Fruit fly (Drosophila melanogaster) whole organism, embryonic: ENCODE measurements around the gene sau.

Experiments used
- Ada2b ChIP-seq: fragments of 200-800 bp; sonication (Bioruptor generic); IDR thresholded peaks from 2 replicates; pipeline ENCODE4 v1.3.6; 2022; ENCODE audit warnings: missing biosample characterization, missing genetic modification characterization
- BtbVII ChIP-seq: fragments of 200-800 bp; sonication (Bioruptor generic); optimal IDR thresholded peaks from 3 replicates; lab custom pipeline; 2017; ENCODE audit warnings: missing biosample characterization, mild to moderate bottlenecking, missing genetic modification characterization
- CG10431 ChIP-seq: fragments of 200-800 bp; sonication (Bioruptor generic); optimal IDR thresholded peaks from 3 replicates; lab custom pipeline; 2018; ENCODE audit warnings: missing biosample characterization, mild to moderate bottlenecking, missing genetic modification characterization
- CG11093 ChIP-seq: fragments of 200-800 bp; sonication (Bioruptor generic); IDR thresholded peaks from 3 replicates; pipeline ENCODE4 v1.3.6; 2022; ENCODE audit warnings: missing biosample characterization, missing genetic modification characterization
- CG11456 ChIP-seq: fragments of 200-800 bp; sonication (Bioruptor generic); IDR thresholded peaks from 3 replicates; pipeline ENCODE4 v1.3.6; 2022; ENCODE audit warnings: missing biosample characterization, missing genetic modification characterization
- CG13296 ChIP-seq: fragments of 200-800 bp; sonication (Bioruptor generic); optimal IDR thresholded peaks from 3 replicates; lab custom pipeline; 2018; ENCODE audit warnings: missing biosample characterization, mild to moderate bottlenecking, missing genetic modification characterization
- CG1602 ChIP-seq: fragments of 200-800 bp; sonication (Bioruptor generic); optimal IDR thresholded peaks from 3 replicates; lab custom pipeline; 2016; ENCODE audit warnings: missing biosample characterization, missing genetic modification characterization
- CG1603 ChIP-seq: fragments of 200-800 bp; sonication (Bioruptor generic); optimal IDR thresholded peaks from 2 replicates; lab custom pipeline; 2019; ENCODE audit warnings: missing biosample characterization, mild to moderate bottlenecking, missing genetic modification characterization, moderate library complexity
- CG17802 ChIP-seq: fragments of 200-800 bp; sonication (Bioruptor generic); optimal IDR thresholded peaks from 2 replicates; lab custom pipeline; 2018; ENCODE audit warnings: missing biosample characterization, mild to moderate bottlenecking, missing genetic modification characterization, moderate library complexity
- CG2116 ChIP-seq: fragments of 200-800 bp; sonication (Bioruptor generic); optimal IDR thresholded peaks from 3 replicates; lab custom pipeline; 2018; ENCODE audit warnings: missing biosample characterization, mild to moderate bottlenecking, missing genetic modification characterization
- CG2712 ChIP-seq: fragments of 200-800 bp; optimal IDR thresholded peaks from 3 replicates; lab custom pipeline; 2019; ENCODE audit warnings: missing biosample characterization, mild to moderate bottlenecking, missing genetic modification characterization, moderate library complexity
- CG30020 ChIP-seq: fragments of 200-800 bp; optimal IDR thresholded peaks from 2 replicates; lab custom pipeline; 2019; ENCODE audit warnings: missing biosample characterization, mild to moderate bottlenecking, missing genetic modification characterization, moderate library complexity
- CG4282 ChIP-seq: fragments of 200-800 bp; sonication (Bioruptor generic); optimal IDR thresholded peaks from 2 replicates; lab custom pipeline; 2016; ENCODE audit warnings: missing biosample characterization, missing genetic modification characterization
- CG7786 ChIP-seq: fragments of 200-800 bp; sonication (Bioruptor generic); optimal IDR thresholded peaks from 2 replicates; lab custom pipeline; 2016; ENCODE audit warnings: missing biosample characterization, missing genetic modification characterization
- CG8281 ChIP-seq: fragments of 200-800 bp; sonication (Bioruptor generic); optimal IDR thresholded peaks from 2 replicates; lab custom pipeline; 2018; ENCODE audit warnings: missing biosample characterization, mild to moderate bottlenecking, missing genetic modification characterization, moderate library complexity
- CG9609 ChIP-seq: fragments of 200-800 bp; sonication (Bioruptor generic); optimal IDR thresholded peaks from 3 replicates; lab custom pipeline; 2016; ENCODE audit warnings: missing biosample characterization, missing genetic modification characterization
- CkIIα-i1 ChIP-seq: fragments of 200-800 bp; sonication (Bioruptor generic); IDR thresholded peaks from 2 replicates; pipeline ENCODE4 v1.3.6; 2022; ENCODE audit warnings: missing biosample characterization, missing genetic modification characterization
- Dll ChIP-seq: fragments of 200-800 bp; sonication (Bioruptor generic); IDR thresholded peaks from 4 replicates; pipeline ENCODE4 v1.3.6; 2022; ENCODE audit warnings: missing biosample characterization, missing genetic modification characterization; ENCODE audit not compliant: partially characterized antibody
- HLH3B ChIP-seq: fragments of 200-800 bp; sonication (Bioruptor generic); IDR thresholded peaks from 2 replicates; pipeline ENCODE4 v1.3.6; 2022; ENCODE audit warnings: missing biosample characterization, missing genetic modification characterization
- Hey ChIP-seq: fragments of 200-800 bp; sonication (Bioruptor generic); optimal IDR thresholded peaks from 3 replicates; lab custom pipeline; 2018; ENCODE audit warnings: missing biosample characterization, mild to moderate bottlenecking, missing genetic modification characterization
- HmgZ ChIP-seq: fragments of 200-800 bp; sonication (Bioruptor generic); optimal IDR thresholded peaks from 2 replicates; lab custom pipeline; 2018; ENCODE audit warnings: missing biosample characterization, mild to moderate bottlenecking, missing genetic modification characterization
- Hr39 ChIP-seq: fragments of >200 bp; optimal IDR thresholded peaks from 2 replicates; lab custom pipeline; 2017
- Lpt ChIP-seq: fragments of >200 bp; optimal IDR thresholded peaks from 2 replicates; lab custom pipeline; 2018; ENCODE audit warnings: missing biosample characterization, missing genetic modification characterization
- NC2β ChIP-seq: fragments of 200-800 bp; sonication (Bioruptor generic); optimal IDR thresholded peaks from 2 replicates; lab custom pipeline; 2016; ENCODE audit warnings: missing biosample characterization, missing genetic modification characterization
- Optix ChIP-seq: fragments of 200-800 bp; sonication (Bioruptor generic); IDR thresholded peaks from 3 replicates; pipeline ENCODE4 v1.3.6; 2022; ENCODE audit warnings: missing biosample characterization, missing genetic modification characterization
- Six4 ChIP-seq: fragments of 200-800 bp; sonication (Bioruptor generic); optimal IDR thresholded peaks from 2 replicates; lab custom pipeline; 2016; ENCODE audit warnings: missing biosample characterization, missing genetic modification characterization
- Spps ChIP-seq: fragments of 200-800 bp; sonication (Bioruptor generic); optimal IDR thresholded peaks from 2 replicates; lab custom pipeline; 2018; ENCODE audit warnings: missing biosample characterization, mild to moderate bottlenecking, missing genetic modification characterization
- ash1 ChIP-seq: fragments of 200-800 bp; sonication (Bioruptor generic); optimal IDR thresholded peaks from 2 replicates; lab custom pipeline; 2018; ENCODE audit warnings: missing biosample characterization, mild to moderate bottlenecking, missing genetic modification characterization
- az2 ChIP-seq: fragments of 200-800 bp; sonication (Bioruptor generic); optimal IDR thresholded peaks from 3 replicates; lab custom pipeline; 2016; ENCODE audit warnings: missing biosample characterization, missing genetic modification characterization
- cato ChIP-seq: fragments of 200-800 bp; sonication (Bioruptor generic); optimal IDR thresholded peaks from 2 replicates; lab custom pipeline; 2016; ENCODE audit warnings: missing biosample characterization, missing genetic modification characterization, borderline replicate concordance
- cg ChIP-seq: fragments of 200-800 bp; sonication (Bioruptor generic); optimal IDR thresholded peaks from 3 replicates; lab custom pipeline; 2019; ENCODE audit warnings: missing biosample characterization, mild to moderate bottlenecking, missing genetic modification characterization, moderate library complexity
- chinmo ChIP-seq: fragments of 200-800 bp; sonication (Bioruptor generic); IDR thresholded peaks from 4 replicates; pipeline ENCODE4 v1.3.6; 2022; ENCODE audit warnings: missing biosample characterization, missing genetic modification characterization; ENCODE audit not compliant: partially characterized antibody
- chm ChIP-seq: fragments of 200-800 bp; sonication (Bioruptor generic); IDR thresholded peaks from 2 replicates; pipeline ENCODE4 v1.3.6; 2022; ENCODE audit warnings: missing biosample characterization, missing genetic modification characterization
- chn ChIP-seq: fragments of 200-800 bp; sonication (Bioruptor generic); optimal IDR thresholded peaks from 2 replicates; lab custom pipeline; 2016; ENCODE audit warnings: missing biosample characterization, missing genetic modification characterization
- disco-r ChIP-seq: fragments of 200-800 bp; sonication (Bioruptor generic); optimal IDR thresholded peaks from 2 replicates; lab custom pipeline; 2016; ENCODE audit warnings: missing biosample characterization, missing genetic modification characterization
- fd3F ChIP-seq: fragments of 200-800 bp; sonication (Bioruptor generic); optimal IDR thresholded peaks from 2 replicates; lab custom pipeline; 2018; ENCODE audit warnings: missing biosample characterization, mild to moderate bottlenecking, missing genetic modification characterization, moderate library complexity
- hbn ChIP-seq: fragments of 200-800 bp; sonication (Bioruptor generic); IDR thresholded peaks from 2 replicates; pipeline ENCODE4 v1.3.6; 2022; ENCODE audit warnings: missing biosample characterization, missing genetic modification characterization; ENCODE audit not compliant: partially characterized antibody
- her ChIP-seq: fragments of 200-800 bp; sonication (Bioruptor generic); optimal IDR thresholded peaks from 2 replicates; lab custom pipeline; 2016; ENCODE audit warnings: missing biosample characterization, missing genetic modification characterization
- insv ChIP-seq, 2 experiments: fragments of 200-800 bp; sonication (Bioruptor generic); optimal IDR thresholded peaks; 3 replicates each; lab custom pipeline; 2016 to 2018; ENCODE audit warnings: missing biosample characterization in 2 of 2, missing genetic modification characterization in 2 of 2
- lbe ChIP-seq: fragments of 200-800 bp; sonication (Bioruptor generic); optimal IDR thresholded peaks from 2 replicates; lab custom pipeline; 2016; ENCODE audit warnings: missing biosample characterization, mild to moderate bottlenecking, missing genetic modification characterization
- maf-S ChIP-seq: fragments of 200-800 bp; sonication (Bioruptor generic); optimal IDR thresholded peaks from 2 replicates; lab custom pipeline; 2016; ENCODE audit warnings: missing biosample characterization, missing genetic modification characterization
- mirr ChIP-seq: fragments of 200-800 bp; sonication (Bioruptor generic); optimal IDR thresholded peaks from 3 replicates; lab custom pipeline; 2018; ENCODE audit warnings: missing biosample characterization, mild to moderate bottlenecking, missing genetic modification characterization
- nmo ChIP-seq: fragments of 200-800 bp; sonication (Bioruptor generic); optimal IDR thresholded peaks from 2 replicates; lab custom pipeline; 2018; ENCODE audit warnings: missing biosample characterization, mild to moderate bottlenecking, missing genetic modification characterization, moderate library complexity
- pan ChIP-seq, 4 experiments: fragments of >200 bp in 3 of 4; fragments of 200-800 bp in 1 of 4; sonication (Bioruptor generic) in 1 of 4; optimal IDR thresholded peaks in 3 of 4; IDR thresholded peaks in 1 of 4; 2 replicates each; pipeline versions ENCODE4 v1.3.6 to Lab custom; 2017 to 2022; ENCODE audit warnings: missing biosample characterization in 2 of 4, missing genetic modification characterization in 2 of 4, mixed read lengths in 1 of 4
- schlank ChIP-seq: fragments of 200-800 bp; sonication (Bioruptor generic); optimal IDR thresholded peaks from 2 replicates; lab custom pipeline; 2018; ENCODE audit warnings: missing biosample characterization, mild to moderate bottlenecking, missing genetic modification characterization
- slbo ChIP-seq: fragments of 200-800 bp; sonication (Bioruptor generic); IDR thresholded peaks from 2 replicates; pipeline ENCODE4 v1.3.6; 2022; ENCODE audit warnings: missing biosample characterization, missing genetic modification characterization
- sob ChIP-seq: fragments of 200-800 bp; sonication (Bioruptor generic); IDR thresholded peaks from 2 replicates; pipeline ENCODE4 v1.3.6; 2022; ENCODE audit warnings: missing biosample characterization, missing genetic modification characterization
- stc ChIP-seq: fragments of 200-800 bp; sonication (Bioruptor generic); IDR thresholded peaks from 2 replicates; pipeline ENCODE4 v1.3.6; 2022; ENCODE audit warnings: missing biosample characterization, missing genetic modification characterization
- tll ChIP-seq, 2 experiments: fragments of 200-800 bp in 1 of 2; fragments of >200 bp in 1 of 2; sonication (Bioruptor generic) in 1 of 2; optimal IDR thresholded peaks; 2 replicates each; lab custom pipeline; 2017 to 2019; ENCODE audit warnings: missing biosample characterization in 2 of 2, missing genetic modification characterization in 2 of 2, mild to moderate bottlenecking in 1 of 2, moderate library complexity in 1 of 2
- tna ChIP-seq: fragments of 200-800 bp; sonication (Bioruptor generic); IDR thresholded peaks from 2 replicates; pipeline ENCODE4 v1.3.6; 2022; ENCODE audit warnings: missing biosample characterization, missing genetic modification characterization; ENCODE audit not compliant: partially characterized antibody
- tup ChIP-seq: fragments of 200-800 bp; sonication (Bioruptor generic); optimal IDR thresholded peaks from 2 replicates; lab custom pipeline; 2016; ENCODE audit warnings: missing biosample characterization, mild to moderate bottlenecking, missing genetic modification characterization, moderate library complexity

Gene sau

dm6 chr2L:2192123-2192601 lies 34.0 kb upstream of the sau start, which contains the start of gene CG10874 (continued):
- TF ChIP-seq mirr (GFP tag; lab: Kevin White, UChicago), result no peak
- no peak for TF ChIP-seq chinmo
- no peak for TF ChIP-seq maf-S (GFP tag; lab: Kevin White, UChicago)
- no peak for TF ChIP-seq CG17802 (tag; lab: Kevin White, UChicago)
- no peak for TF ChIP-seq lbe (GFP tag; lab: Kevin White, UChicago)
- no peak for TF ChIP-seq tup
- no peak for TF ChIP-seq tll (GFP tag; optimal IDR thresholded peaks at IDR 0.05; lab: Kevin White, UChicago)
- TF ChIP-seq disco-r (GFP tag; lab: Kevin White, UChicago), result no peak
- TF ChIP-seq stc (GFP tag; lab: Robert Waterston, UW), result no peak
- no peak for TF ChIP-seq CG11093
- no peak for TF ChIP-seq cato
- no peak for TF ChIP-seq chn (GFP tag; lab: Kevin White, UChicago)
- no peak for TF ChIP-seq NC2β (GFP tag; lab: Kevin White, UChicago)
- TF ChIP-seq Optix (GFP tag; lab: Robert Waterston, UW), result no peak
- no peak for TF ChIP-seq CG1602 (GFP tag; lab: Kevin White, UChicago)
- no peak for TF ChIP-seq CkIIα-i1 (GFP tag; lab: Robert Waterston, UW)
- no peak for TF ChIP-seq Lpt (GFP tag; lab: Kevin White, UChicago)
- TF ChIP-seq hbn (GFP tag; lab: Robert Waterston, UW), result no peak
- TF ChIP-seq az2 (GFP tag; lab: Kevin White, UChicago), result no peak
- TF ChIP-seq CG13296, result no peak
- no peak for TF ChIP-seq Ada2b
- peak in 1 of 2 experiments; percentile 6 for TF ChIP-seq insv (GFP tag; optimal IDR thresholded peaks at IDR 0.05; lab: Kevin White, UChicago)
- TF ChIP-seq CG8281 (tag; lab: Kevin White, UChicago), result no peak
- no peak for TF ChIP-seq tna (GFP tag; lab: Robert Waterston, UW)
- no peak for TF ChIP-seq chm (GFP tag; lab: Robert Waterston, UW)
- no peak for TF ChIP-seq Hey
- TF ChIP-seq nmo (GFP tag; lab: Kevin White, UChicago), result peak; percentile 56
- no peak for TF ChIP-seq CG7786 (GFP tag; lab: Kevin White, UChicago)
- no peak for TF ChIP-seq BtbVII (GFP tag; lab: Kevin White, UChicago)
- TF ChIP-seq CG9609 (GFP tag; lab: Kevin White, UChicago), result no peak
- no peak for TF ChIP-seq Six4 (GFP tag; lab: Kevin White, UChicago)
- no peak for TF ChIP-seq Dll (GFP tag; lab: Robert Waterston, UW)
- no peak for TF ChIP-seq Hr39 (lab: Kevin White, UChicago)
- peak; percentile 72 for TF ChIP-seq CG1603 (tag; lab: Kevin White, UChicago)
- TF ChIP-seq CG2116 (GFP tag; lab: Kevin White, UChicago), result peak; percentile 70
- TF ChIP-seq sob (GFP tag; lab: Robert Waterston, UW), result no peak
- no peak for TF ChIP-seq slbo (GFP tag; lab: Robert Waterston, UW)
- no peak for TF ChIP-seq HLH3B
- TF ChIP-seq ash1 (GFP tag; lab: Kevin White, UChicago), result no peak
- no peak for TF ChIP-seq cg
- TF ChIP-seq pan (optimal IDR thresholded peaks at IDR 0.05; lab: Kevin White, UChicago), result no peak
- TF ChIP-seq pan (GFP tag; optimal IDR thresholded peaks at IDR 0.05 in 1 of 2, IDR thresholded peaks at IDR 0.05 in 1 of 2), result no peak
- TF ChIP-seq CG30020 (tag; lab: Kevin White, UChicago), result peak; percentile 17
- no peak for TF ChIP-seq CG4282
- no peak for TF ChIP-seq schlank
- TF ChIP-seq Spps (tag; lab: Kevin White, UChicago), result no peak
- no peak for TF ChIP-seq CG10431 (GFP tag; lab: Kevin White, UChicago)
- peak; percentile 52 for TF ChIP-seq CG2712
- TF ChIP-seq fd3F, result no peak
- peak; percentile 60 for TF ChIP-seq HmgZ
- no peak for TF ChIP-seq CG11456 (GFP tag; lab: Robert Waterston, UW)
- peak; percentile 100 for TF ChIP-seq her (GFP tag; lab: Kevin White, UChicago)
